Fruit fly (Drosophila melanogaster) whole organism, embryonic: ENCODE data around the gene Sec8.

Experiments used
- Asciz ChIP-seq: fragments of 200-800 bp; sonication (Bioruptor generic); optimal IDR thresholded peaks from 2 replicates; lab custom pipeline; 2017; ENCODE audit warnings: missing biosample characterization, mild to moderate bottlenecking, missing genetic modification characterization, missing genetic modification reagents
- CG1024 ChIP-seq: fragments of 200-800 bp; sonication (Bioruptor generic); IDR thresholded peaks from 2 replicates; pipeline ENCODE4 v1.3.6; 2022; ENCODE audit warnings: missing biosample characterization, missing genetic modification characterization
- CG10274 ChIP-seq: fragments of 200-800 bp; sonication (Bioruptor generic); optimal IDR thresholded peaks from 3 replicates; lab custom pipeline; 2017; ENCODE audit warnings: missing biosample characterization, mild to moderate bottlenecking, missing genetic modification characterization
- CG11247 ChIP-seq: fragments of 200-800 bp; sonication (Bioruptor generic); IDR thresholded peaks from 2 replicates; pipeline ENCODE4 v1.3.6; 2022; ENCODE audit warnings: missing biosample characterization, missing genetic modification characterization
- CG12299 ChIP-seq: fragments of 200-800 bp; sonication (Bioruptor generic); optimal IDR thresholded peaks from 2 replicates; lab custom pipeline; 2018; ENCODE audit warnings: missing biosample characterization, mild to moderate bottlenecking, missing genetic modification characterization
- CG12391 ChIP-seq: fragments of 200-800 bp; sonication (Bioruptor generic); optimal IDR thresholded peaks from 3 replicates; lab custom pipeline; 2018; ENCODE audit warnings: missing biosample characterization, mild to moderate bottlenecking, missing genetic modification characterization, moderate library complexity
- CG13624 ChIP-seq: fragments of 200-800 bp; sonication (Bioruptor generic); optimal IDR thresholded peaks from 2 replicates; lab custom pipeline; 2016; ENCODE audit warnings: missing biosample characterization, missing genetic modification characterization
- CG14965 ChIP-seq: fragments of 200-800 bp; sonication (Bioruptor generic); optimal IDR thresholded peaks from 2 replicates; lab custom pipeline; 2016; ENCODE audit warnings: missing biosample characterization, missing genetic modification characterization, borderline replicate concordance
- CG15269 ChIP-seq: fragments of 200-800 bp; sonication (Bioruptor generic); optimal IDR thresholded peaks from 2 replicates; lab custom pipeline; 2018; ENCODE audit warnings: missing biosample characterization, mild to moderate bottlenecking, missing genetic modification characterization, moderate library complexity
- CG1602 ChIP-seq: fragments of 200-800 bp; sonication (Bioruptor generic); optimal IDR thresholded peaks from 3 replicates; lab custom pipeline; 2016; ENCODE audit warnings: missing biosample characterization, missing genetic modification characterization
- CG1603 ChIP-seq: fragments of 200-800 bp; sonication (Bioruptor generic); optimal IDR thresholded peaks from 2 replicates; lab custom pipeline; 2019; ENCODE audit warnings: missing biosample characterization, mild to moderate bottlenecking, missing genetic modification characterization, moderate library complexity
- CG18476 ChIP-seq: fragments of 200-800 bp; sonication (Bioruptor generic); optimal IDR thresholded peaks from 2 replicates; lab custom pipeline; 2016; ENCODE audit warnings: missing biosample characterization, mild to moderate bottlenecking, missing genetic modification characterization
- CG2678 ChIP-seq: fragments of 200-800 bp; sonication (Bioruptor generic); optimal IDR thresholded peaks from 3 replicates; lab custom pipeline; 2019; ENCODE audit warnings: missing biosample characterization, mild to moderate bottlenecking, missing genetic modification characterization, moderate library complexity
- CG2875 ChIP-seq: fragments of 200-800 bp; sonication (Bioruptor generic); optimal IDR thresholded peaks from 2 replicates; lab custom pipeline; 2017; ENCODE audit warnings: missing biosample characterization, mild to moderate bottlenecking, missing genetic modification characterization, missing genetic modification reagents
- CG32767 ChIP-seq: fragments of 200-800 bp; sonication (Bioruptor generic); IDR thresholded peaks from 2 replicates; pipeline ENCODE4 v1.3.6; 2022; ENCODE audit warnings: missing biosample characterization, missing genetic modification characterization
- CG4820 ChIP-seq: fragments of 200-800 bp; sonication (Bioruptor generic); optimal IDR thresholded peaks from 3 replicates; lab custom pipeline; 2016; ENCODE audit warnings: missing biosample characterization, missing genetic modification characterization
- CG6683 ChIP-seq: fragments of 200-800 bp; sonication (Bioruptor generic); optimal IDR thresholded peaks from 2 replicates; lab custom pipeline; 2017; ENCODE audit warnings: missing biosample characterization, mild to moderate bottlenecking, missing genetic modification characterization, missing genetic modification reagents
- CG6689 ChIP-seq: fragments of 200-800 bp; sonication (Bioruptor generic); IDR thresholded peaks from 2 replicates; pipeline ENCODE4 v1.3.6; 2022; ENCODE audit warnings: missing biosample characterization, missing genetic modification characterization
- CG7745 ChIP-seq: fragments of 200-800 bp; sonication (Bioruptor generic); optimal IDR thresholded peaks from 2 replicates; lab custom pipeline; 2018; ENCODE audit warnings: missing biosample characterization, mild to moderate bottlenecking, missing genetic modification characterization, moderate library complexity
- CG8765 ChIP-seq: fragments of 200-800 bp; sonication (Bioruptor generic); IDR thresholded peaks from 2 replicates; pipeline ENCODE4 v1.3.6; 2022; ENCODE audit warnings: missing biosample characterization, missing genetic modification characterization
- Chrac-16 ChIP-seq: fragments of 200-800 bp; sonication (Bioruptor generic); optimal IDR thresholded peaks from 3 replicates; lab custom pipeline; 2016; ENCODE audit warnings: missing biosample characterization, missing genetic modification characterization
- Gug ChIP-seq: fragments of 200-800 bp; sonication (Bioruptor generic); IDR thresholded peaks from 4 replicates; pipeline ENCODE4 v1.3.6; 2022; ENCODE audit warnings: missing biosample characterization, missing genetic modification characterization
- HHEX ChIP-seq: fragments of 200-800 bp; sonication (Bioruptor generic); optimal IDR thresholded peaks from 3 replicates; lab custom pipeline; 2017; ENCODE audit warnings: missing biosample characterization, mild to moderate bottlenecking, missing genetic modification characterization, missing genetic modification reagents
- HmgD ChIP-seq: fragments of 200-800 bp; sonication (Bioruptor generic); optimal IDR thresholded peaks from 3 replicates; lab custom pipeline; 2016; ENCODE audit warnings: missing biosample characterization, missing genetic modification characterization
- Hr39 ChIP-seq: fragments of >200 bp; optimal IDR thresholded peaks from 2 replicates; lab custom pipeline; 2017
- NC2α ChIP-seq: fragments of 200-800 bp; sonication (Bioruptor generic); optimal IDR thresholded peaks from 2 replicates; lab custom pipeline; 2016; ENCODE audit warnings: missing biosample characterization, missing genetic modification characterization
- Nf-YC ChIP-seq: fragments of 200-800 bp; optimal IDR thresholded peaks from 3 replicates; lab custom pipeline; 2019; ENCODE audit warnings: missing biosample characterization, mild to moderate bottlenecking, missing genetic modification characterization, moderate library complexity
- NfI ChIP-seq: fragments of 200-800 bp; sonication (Bioruptor generic); optimal IDR thresholded peaks from 3 replicates; lab custom pipeline; 2018; ENCODE audit warnings: missing biosample characterization, mild to moderate bottlenecking, missing genetic modification characterization, moderate library complexity
- Oli ChIP-seq: fragments of 200-800 bp; sonication (Bioruptor generic); optimal IDR thresholded peaks from 2 replicates; lab custom pipeline; 2018; ENCODE audit warnings: missing biosample characterization, mild to moderate bottlenecking, missing genetic modification characterization, moderate library complexity
- Rfx ChIP-seq: fragments of 200-800 bp; sonication (Bioruptor generic); IDR thresholded peaks from 2 replicates; pipeline ENCODE4 v1.3.6; 2022; ENCODE audit warnings: missing biosample characterization, missing genetic modification characterization
- ab ChIP-seq: fragments of 200-800 bp; sonication (Bioruptor generic); optimal IDR thresholded peaks from 2 replicates; lab custom pipeline; 2016; ENCODE audit warnings: missing biosample characterization, missing genetic modification characterization
- amos ChIP-seq: fragments of 200-800 bp; sonication (Bioruptor generic); IDR thresholded peaks from 2 replicates; pipeline ENCODE4 v1.3.6; 2022; ENCODE audit warnings: missing biosample characterization, missing genetic modification characterization; ENCODE audit not compliant: partially characterized antibody
- aop ChIP-seq: fragments of 200-800 bp; sonication (Bioruptor generic); IDR thresholded peaks from 2 replicates; pipeline ENCODE4 v1.3.6; 2022; ENCODE audit warnings: missing biosample characterization, missing genetic modification characterization
- bigmax ChIP-seq: fragments of 200-800 bp; sonication (Bioruptor generic); optimal IDR thresholded peaks from 2 replicates; lab custom pipeline; 2018; ENCODE audit warnings: missing biosample characterization, mild to moderate bottlenecking, missing genetic modification characterization
- croc ChIP-seq: fragments of 200-800 bp; sonication (Bioruptor generic); conservative IDR thresholded peaks from 3 replicates; pipeline ENCODE4 v1.3.6; 2022; ENCODE audit warnings: missing biosample characterization, missing genetic modification characterization
- dati ChIP-seq: fragments of 200-800 bp; sonication (Bioruptor generic); IDR thresholded peaks from 2 replicates; pipeline ENCODE4 v1.3.6; 2022; ENCODE audit warnings: missing biosample characterization, missing genetic modification characterization
- disco-r ChIP-seq: fragments of 200-800 bp; sonication (Bioruptor generic); optimal IDR thresholded peaks from 2 replicates; lab custom pipeline; 2016; ENCODE audit warnings: missing biosample characterization, missing genetic modification characterization
- fd3F ChIP-seq: fragments of 200-800 bp; sonication (Bioruptor generic); optimal IDR thresholded peaks from 2 replicates; lab custom pipeline; 2018; ENCODE audit warnings: missing biosample characterization, mild to moderate bottlenecking, missing genetic modification characterization, moderate library complexity
- kay ChIP-seq: fragments of 200-800 bp; sonication (Bioruptor generic); optimal IDR thresholded peaks from 2 replicates; lab custom pipeline; 2016; ENCODE audit warnings: missing biosample characterization, missing genetic modification characterization
- klu ChIP-seq: fragments of 200-800 bp; sonication (Bioruptor generic); IDR thresholded peaks from 2 replicates; pipeline ENCODE4 v1.3.6; 2022; ENCODE audit warnings: missing biosample characterization, missing genetic modification characterization
- lab ChIP-seq: fragments of 200-800 bp; sonication (Bioruptor generic); optimal IDR thresholded peaks from 3 replicates; lab custom pipeline; 2017; ENCODE audit warnings: missing biosample characterization, missing genetic modification characterization, mild to moderate bottlenecking, moderate library complexity, missing genetic modification reagents
- lola ChIP-seq, 3 experiments: fragments of >200 bp in 2 of 3; fragments of 200-800 bp in 1 of 3; sonication (Bioruptor generic) in 1 of 3; optimal IDR thresholded peaks; 2 replicates each; lab custom pipeline; 2017 to 2019; ENCODE audit warnings: missing biosample characterization in 3 of 3, missing genetic modification characterization in 3 of 3, mild to moderate bottlenecking in 1 of 3, moderate library complexity in 1 of 3
- peb ChIP-seq: fragments of 200-800 bp; sonication (Bioruptor generic); IDR thresholded peaks from 2 replicates; pipeline ENCODE4 v1.3.6; 2022; ENCODE audit warnings: missing biosample characterization, missing genetic modification characterization
- rib ChIP-seq: fragments of 200-800 bp; sonication (Bioruptor generic); IDR thresholded peaks from 2 replicates; pipeline ENCODE4 v1.3.6; 2022; ENCODE audit warnings: missing biosample characterization, missing genetic modification characterization
- ro ChIP-seq: fragments of 200-800 bp; sonication (Bioruptor generic); IDR thresholded peaks from 2 replicates; pipeline ENCODE4 v1.3.6; 2022; ENCODE audit warnings: missing biosample characterization, missing genetic modification characterization
- salm ChIP-seq: fragments of 200-800 bp; sonication (Bioruptor generic); optimal IDR thresholded peaks from 2 replicates; lab custom pipeline; 2018; ENCODE audit warnings: missing biosample characterization, mild to moderate bottlenecking, missing genetic modification characterization
- schlank ChIP-seq: fragments of 200-800 bp; sonication (Bioruptor generic); optimal IDR thresholded peaks from 2 replicates; lab custom pipeline; 2018; ENCODE audit warnings: missing biosample characterization, mild to moderate bottlenecking, missing genetic modification characterization
- sens-2 ChIP-seq: fragments of 200-800 bp; sonication (Bioruptor generic); IDR thresholded peaks from 2 replicates; pipeline ENCODE4 v1.3.6; 2022; ENCODE audit warnings: missing biosample characterization, missing genetic modification characterization
- usp ChIP-seq: fragments of >200 bp; optimal IDR thresholded peaks from 2 replicates; lab custom pipeline; 2017; ENCODE audit warnings: missing biosample characterization, missing genetic modification characterization
- wek ChIP-seq: fragments of 200-800 bp; sonication (Bioruptor generic); optimal IDR thresholded peaks from 3 replicates; lab custom pipeline; 2018; ENCODE audit warnings: missing biosample characterization, mild to moderate bottlenecking, missing genetic modification characterization, moderate library complexity

Sec8 gene

DNA sequence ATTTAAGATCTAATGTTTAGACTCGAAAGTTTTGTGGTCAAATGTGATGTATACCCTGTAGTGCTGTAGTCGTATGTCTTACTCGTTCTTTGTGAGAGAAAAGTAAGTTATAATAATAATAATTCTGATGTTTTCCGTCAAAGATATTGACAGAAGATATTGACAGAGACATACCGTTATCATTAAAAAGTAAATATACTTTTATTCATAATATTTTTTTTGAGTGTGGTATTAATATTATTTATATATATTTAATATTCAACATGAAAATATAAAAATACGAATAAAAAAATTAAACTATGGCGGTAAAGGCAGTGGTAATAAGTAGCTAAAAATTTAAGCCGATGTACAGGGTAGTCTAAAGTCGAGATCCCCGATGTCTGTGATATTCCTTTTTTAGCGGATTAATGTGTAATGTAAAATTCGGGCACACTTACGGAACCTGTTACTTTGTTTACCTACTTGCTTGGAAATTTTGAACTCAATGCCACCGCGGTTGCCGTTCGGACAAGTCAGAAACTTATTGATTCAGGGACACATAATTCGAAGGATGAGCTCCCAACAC lies 22.4 kb downstream of the Sec8 start, which contains the start of the genes CG2100 and CG1236 (continued):
- TF ChIP-seq Oli (tag; lab: Kevin White, UChicago) (peak; percentile 88), CG2678 (tag; lab: Kevin White, UChicago) (peak; percentile 92), usp (no peak), Nf-YC (tag; lab: Kevin White, UChicago) (peak; percentile 72), CG18476 (GFP tag; lab: Kevin White, UChicago) (peak; percentile 58), Rfx (GFP tag; lab: Robert Waterston, UW) (peak; percentile 78), klu (GFP tag; lab: Robert Waterston, UW) (no peak; the same call in 1 of the 2 replicates), CG32767 (GFP tag; lab: Robert Waterston, UW) (0 out of 2 replicates have a peak, but pooled peaks have one; percentile 70), amos (GFP tag; lab: Robert Waterston, UW) (no peak), ab (peak; percentile 62), fd3F (GFP tag; lab: Kevin White, UChicago) (peak; percentile 82), HHEX (GFP tag; lab: Kevin White, UChicago) (peak; percentile 86), sens-2 (no peak; the same call in 1 of the 2 replicates), CG2875 (GFP tag; lab: Kevin White, UChicago) (peak; percentile 79), lola (GFP tag; optimal IDR thresholded peaks at IDR 0.05; lab: Kevin White, UChicago) (peak in 1 of 3 experiments; percentile 91), Hr39 (lab: Kevin White, UChicago) (no peak), CG6689 (GFP tag; lab: Robert Waterston, UW) (peak; percentile 89), croc (GFP tag; lab: Robert Waterston, UW) (peak; percentile 65), aop (GFP tag; lab: Robert Waterston, UW) (no peak), CG12391 (tag; lab: Kevin White, UChicago) (peak; percentile 94), rib (GFP tag; lab: Robert Waterston, UW) (no peak), CG12299 (peak; percentile 63), CG1024 (peak; percentile 27; the same call in 1 of the 2 replicates), ro (no peak; the same call in 1 of the 2 replicates), lab (no peak), wek (peak; percentile 18), CG13624 (peak; percentile 44), HmgD (GFP tag; lab: Kevin White, UChicago) (no peak), CG11247 (peak; percentile 65), schlank (no peak), CG7745 (tag; lab: Kevin White, UChicago) (no peak), Gug (GFP tag; lab: Robert Waterston, UW) (peak; percentile 68; the same call in 3 of the 4 replicates), CG4820 (GFP tag; lab: Kevin White, UChicago) (peak; percentile 79), CG6683 (GFP tag; lab: Kevin White, UChicago) (peak; percentile 67), CG14965 (no peak), NC2α (GFP tag; lab: Kevin White, UChicago) (no peak), dati (GFP tag; lab: Robert Waterston, UW) (no peak), Asciz (GFP tag; lab: Kevin White, UChicago) (peak; percentile 77), peb (GFP tag; lab: Robert Waterston, UW) (0 out of 2 replicates have a peak, but pooled peaks have one; percentile 19), Chrac-16 (peak; percentile 73), CG15269 (tag; lab: Kevin White, UChicago) (peak; percentile 88), CG10274 (GFP tag; lab: Kevin White, UChicago) (peak; percentile 56), CG1603 (tag; lab: Kevin White, UChicago) (no peak), CG1602 (GFP tag; lab: Kevin White, UChicago) (peak; percentile 87), disco-r (peak; percentile 22), CG8765 (GFP tag; lab: Robert Waterston, UW) (peak; percentile 60), kay (GFP tag; lab: Kevin White, UChicago) (peak; percentile 24), NfI (GFP tag; lab: Kevin White, UChicago) (peak; percentile 85), salm (peak; percentile 80), bigmax (no peak)
